Worm (Caenorhabditis elegans) whole organism, L4/young adult: ENCODE measurements around the gene ptc-3.

ENCODE experiments used
- dao-5 ChIP-seq: sonication (generic microtip); optimal IDR thresholded peaks from 2 replicates; lab custom pipeline; 2016; ENCODE audit warnings: missing genotype, missing genetic modification characterization, moderate library complexity, missing compliant biosample characterization
- him-1 ChIP-seq: sonication (generic microtip); optimal IDR thresholded peaks from 2 replicates; lab custom pipeline; 2016; ENCODE audit warnings: missing genotype, missing genetic modification reagents, missing genetic modification characterization, missing compliant biosample characterization

DNA sequence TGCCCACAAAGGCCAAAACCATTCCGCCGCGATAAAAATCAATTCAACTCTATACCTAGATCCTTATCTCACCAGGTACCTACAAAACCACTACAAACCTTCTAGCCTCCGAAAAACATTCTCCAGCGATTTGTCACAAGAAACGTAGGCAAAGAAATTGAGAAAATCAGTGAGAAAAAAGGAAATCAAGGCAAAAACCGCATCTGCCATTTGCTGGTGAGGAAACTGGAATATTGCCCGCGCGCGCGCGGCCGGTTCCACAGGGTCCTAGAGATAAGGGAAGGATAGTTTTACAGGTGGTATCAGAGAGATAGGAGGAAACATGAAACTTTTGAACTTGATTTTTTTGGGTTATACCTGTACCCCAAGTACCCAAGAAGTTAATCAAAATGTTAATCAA is 5.2 kb upstream of the ptc-3 start:
- TF ChIP-seq him-1 (no peak), dao-5 (tag; lab: Kevin White, UChicago) (no peak)
